Worm (Caenorhabditis elegans) whole organism, early embryonic: ENCODE measurements around the gene nep-5.

Source experiments
- flt-1 ChIP-seq: fragments of 200-800 bp; sonication (Bioruptor generic); IDR thresholded peaks from 2 replicates; pipeline ENCODE4 v1.3.6; 2022; ENCODE audit warnings: missing genetic modification characterization, missing compliant biosample characterization
- hnd-1 ChIP-seq: sonication (generic microtip); optimal IDR thresholded peaks from 2 replicates; lab custom pipeline; 2016; ENCODE audit warnings: missing genetic modification characterization, missing compliant biosample characterization
- pes-1 ChIP-seq: fragments of 200-800 bp; sonication (Bioruptor generic); IDR thresholded peaks from 2 replicates; pipeline ENCODE4 v1.3.6; 2022; ENCODE audit warnings: missing genetic modification reagents, missing genetic modification characterization, missing compliant biosample characterization

ce11 chrII:5518910-5519309, 31.0 kb downstream of the nep-5 start, which contains the start of gene ZK177.2:
- no peak for TF ChIP-seq flt-1 (GFP tag; lab: Robert Waterston, UW)
- TF ChIP-seq pes-1 (GFP tag; lab: Robert Waterston, UW), result no peak
- no peak for TF ChIP-seq hnd-1
